Fruit fly (Drosophila melanogaster) whole organism, embryonic: ENCODE data around the gene Cog3.
A peak's percentile ranks its signal among the peaks of the same experiment; 100 is the strongest.

Source experiments
- ATbp ChIP-seq: fragments of 200-800 bp; sonication (Bioruptor generic); optimal IDR thresholded peaks from 2 replicates; lab custom pipeline; 2017; ENCODE audit warnings: missing biosample characterization, mild to moderate bottlenecking, missing genetic modification characterization, missing genetic modification reagents
- BtbVII ChIP-seq: fragments of 200-800 bp; sonication (Bioruptor generic); optimal IDR thresholded peaks from 3 replicates; lab custom pipeline; 2017; ENCODE audit warnings: missing biosample characterization, mild to moderate bottlenecking, missing genetic modification characterization
- CG10267 ChIP-seq: fragments of 200-800 bp; sonication (Bioruptor generic); optimal IDR thresholded peaks from 2 replicates; lab custom pipeline; 2018; ENCODE audit warnings: missing biosample characterization, mild to moderate bottlenecking, missing genetic modification characterization, moderate library complexity
- CG11398 ChIP-seq: fragments of 200-800 bp; sonication (Bioruptor generic); optimal IDR thresholded peaks from 2 replicates; lab custom pipeline; 2016; ENCODE audit warnings: missing biosample characterization, missing genetic modification characterization
- CG11695 ChIP-seq: fragments of 200-800 bp; sonication (Bioruptor generic); IDR thresholded peaks from 3 replicates; pipeline ENCODE4 v1.3.6; 2022; ENCODE audit warnings: missing biosample characterization, missing genetic modification characterization
- CG12299 ChIP-seq: fragments of 200-800 bp; sonication (Bioruptor generic); optimal IDR thresholded peaks from 2 replicates; lab custom pipeline; 2018; ENCODE audit warnings: missing biosample characterization, mild to moderate bottlenecking, missing genetic modification characterization
- CG12942 ChIP-seq: fragments of 200-800 bp; sonication (Bioruptor generic); optimal IDR thresholded peaks from 3 replicates; lab custom pipeline; 2016; ENCODE audit warnings: missing biosample characterization, missing genetic modification characterization
- CG13424 ChIP-seq: fragments of 200-800 bp; sonication (Bioruptor generic); optimal IDR thresholded peaks from 2 replicates; lab custom pipeline; 2019; ENCODE audit warnings: missing biosample characterization, mild to moderate bottlenecking, missing genetic modification characterization, moderate library complexity
- CG14441 ChIP-seq: fragments of 200-800 bp; sonication (Bioruptor generic); IDR thresholded peaks from 2 replicates; pipeline ENCODE4 v1.3.6; 2022; ENCODE audit warnings: missing biosample characterization, missing genetic modification characterization
- CG17186 ChIP-seq: fragments of 200-800 bp; sonication (Bioruptor generic); optimal IDR thresholded peaks from 3 replicates; lab custom pipeline; 2017; ENCODE audit warnings: missing biosample characterization, missing genetic modification reagents, missing genetic modification characterization
- CG17568 ChIP-seq: fragments of 200-800 bp; sonication (Bioruptor generic); optimal IDR thresholded peaks from 2 replicates; lab custom pipeline; 2018; ENCODE audit warnings: missing biosample characterization, mild to moderate bottlenecking, missing genetic modification characterization, moderate library complexity
- CG17829 ChIP-seq: fragments of 200-800 bp; optimal IDR thresholded peaks from 2 replicates; lab custom pipeline; 2019; ENCODE audit warnings: missing biosample characterization, mild to moderate bottlenecking, missing genetic modification characterization, moderate library complexity
- CG18011 ChIP-seq: fragments of 200-800 bp; sonication (Bioruptor generic); optimal IDR thresholded peaks from 2 replicates; lab custom pipeline; 2017; ENCODE audit warnings: missing biosample characterization, missing genetic modification characterization, mild to moderate bottlenecking, moderate library complexity, missing genotype
- CG30431 ChIP-seq: fragments of 200-800 bp; sonication (Bioruptor generic); optimal IDR thresholded peaks from 2 replicates; lab custom pipeline; 2017; ENCODE audit warnings: missing biosample characterization, missing genetic modification characterization
- CG31441 ChIP-seq: fragments of 200-800 bp; sonication (Bioruptor generic); IDR thresholded peaks from 2 replicates; pipeline ENCODE4 v1.3.6; 2022; ENCODE audit warnings: missing biosample characterization, missing genetic modification characterization
- CG4282 ChIP-seq: fragments of 200-800 bp; sonication (Bioruptor generic); optimal IDR thresholded peaks from 2 replicates; lab custom pipeline; 2016; ENCODE audit warnings: missing biosample characterization, missing genetic modification characterization
- CG5953 ChIP-seq: fragments of 200-800 bp; sonication (Bioruptor generic); IDR thresholded peaks from 2 replicates; pipeline ENCODE4 v1.3.6; 2022; ENCODE audit warnings: missing biosample characterization, missing genetic modification characterization
- CG7372 ChIP-seq: fragments of 200-800 bp; sonication (Bioruptor generic); IDR thresholded peaks from 2 replicates; pipeline ENCODE4 v1.3.6; 2022; ENCODE audit warnings: missing biosample characterization, missing genetic modification characterization
- CG8478 ChIP-seq: fragments of >200 bp; optimal IDR thresholded peaks from 2 replicates; lab custom pipeline; 2018
- Camta ChIP-seq: fragments of 200-800 bp; sonication (Bioruptor generic); optimal IDR thresholded peaks from 2 replicates; lab custom pipeline; 2016; ENCODE audit warnings: missing biosample characterization, missing genetic modification characterization
- CkIIα-i1 ChIP-seq: fragments of 200-800 bp; sonication (Bioruptor generic); IDR thresholded peaks from 2 replicates; pipeline ENCODE4 v1.3.6; 2022; ENCODE audit warnings: missing biosample characterization, missing genetic modification characterization
- D ChIP-seq, 2 experiments: fragments of 200-800 bp in 1 of 2; fragments of >200 bp in 1 of 2; sonication (Bioruptor generic) in 1 of 2; optimal IDR thresholded peaks; 2 replicates in 1 of 2; 3 replicates in 1 of 2; lab custom pipeline; 2017; ENCODE audit warnings: mild to moderate bottlenecking in 1 of 2, missing biosample characterization in 1 of 2, missing genetic modification characterization in 1 of 2, missing genetic modification reagents in 1 of 2
- Dfd ChIP-seq, 2 experiments: fragments of >200 bp; optimal IDR thresholded peaks; 2 replicates each; lab custom pipeline; 2017; ENCODE audit warnings: missing biosample characterization in 2 of 2, missing genetic modification characterization in 2 of 2
- Ets97D ChIP-seq: fragments of 200-800 bp; sonication (Bioruptor generic); optimal IDR thresholded peaks from 3 replicates; lab custom pipeline; 2016; ENCODE audit warnings: missing biosample characterization, missing genetic modification characterization
- H2.0 ChIP-seq: fragments of 200-800 bp; sonication (Bioruptor generic); IDR thresholded peaks from 2 replicates; pipeline ENCODE4 v1.3.6; 2022; ENCODE audit warnings: missing biosample characterization, missing genetic modification characterization
- Hr39 ChIP-seq: fragments of >200 bp; optimal IDR thresholded peaks from 2 replicates; lab custom pipeline; 2017
- Mes4 ChIP-seq: fragments of 200-800 bp; sonication (Bioruptor generic); optimal IDR thresholded peaks from 2 replicates; lab custom pipeline; 2016; ENCODE audit warnings: missing biosample characterization, missing genetic modification characterization
- Mrtf ChIP-seq: fragments of 200-800 bp; sonication (Bioruptor generic); IDR thresholded peaks from 3 replicates; pipeline ENCODE4 v1.3.6; 2022; ENCODE audit warnings: missing biosample characterization, missing genetic modification characterization
- Ravus ChIP-seq: fragments of 200-800 bp; sonication (Bioruptor generic); IDR thresholded peaks from 2 replicates; pipeline ENCODE4 v1.3.6; 2022; ENCODE audit warnings: missing biosample characterization, missing genetic modification characterization
- Sry-δ ChIP-seq: fragments of 200-800 bp; sonication (Bioruptor generic); optimal IDR thresholded peaks from 2 replicates; lab custom pipeline; 2016; ENCODE audit warnings: missing biosample characterization, missing genetic modification characterization
- Usf ChIP-seq: fragments of 200-800 bp; sonication (Bioruptor generic); optimal IDR thresholded peaks from 2 replicates; lab custom pipeline; 2017; ENCODE audit warnings: missing genotype, missing biosample characterization, missing genetic modification characterization
- bab2 ChIP-seq: fragments of 200-800 bp; sonication (Bioruptor generic); optimal IDR thresholded peaks from 2 replicates; lab custom pipeline; 2016; ENCODE audit warnings: missing biosample characterization, missing genetic modification characterization
- cad ChIP-seq: fragments of >200 bp; optimal IDR thresholded peaks from 2 replicates; lab custom pipeline; 2017; ENCODE audit warnings: missing biosample characterization, missing genetic modification characterization
- dmrt99B ChIP-seq: fragments of 200-800 bp; sonication (Bioruptor generic); optimal IDR thresholded peaks from 2 replicates; lab custom pipeline; 2018; ENCODE audit warnings: missing biosample characterization, mild to moderate bottlenecking, missing genetic modification characterization, moderate library complexity
- exex ChIP-seq: fragments of 200-800 bp; sonication (Bioruptor generic); optimal IDR thresholded peaks from 4 replicates; lab custom pipeline; 2018; ENCODE audit warnings: missing biosample characterization, mild to moderate bottlenecking, missing genetic modification characterization, moderate library complexity
- fru ChIP-seq: fragments of >200 bp; optimal IDR thresholded peaks from 2 replicates; lab custom pipeline; 2017
- gt ChIP-seq: fragments of 200-800 bp; sonication (Bioruptor generic); IDR thresholded peaks from 2 replicates; pipeline ENCODE4 v1.3.6; 2022; ENCODE audit warnings: missing biosample characterization, missing genetic modification characterization
- nom ChIP-seq: fragments of 200-800 bp; sonication (Bioruptor generic); optimal IDR thresholded peaks from 2 replicates; lab custom pipeline; 2017; ENCODE audit warnings: missing biosample characterization, missing genetic modification characterization, mild to moderate bottlenecking, moderate library complexity, missing genetic modification reagents
- pan ChIP-seq, 4 experiments: fragments of >200 bp in 3 of 4; fragments of 200-800 bp in 1 of 4; sonication (Bioruptor generic) in 1 of 4; optimal IDR thresholded peaks in 3 of 4; IDR thresholded peaks in 1 of 4; 2 replicates each; pipeline versions ENCODE4 v1.3.6 to Lab custom; 2017 to 2022; ENCODE audit warnings: missing biosample characterization in 2 of 4, missing genetic modification characterization in 2 of 4, mixed read lengths in 1 of 4
- prd ChIP-seq, 3 experiments: fragments of >200 bp in 2 of 3; fragments of 200-800 bp in 1 of 3; sonication (Bioruptor generic) in 1 of 3; optimal IDR thresholded peaks in 2 of 3; IDR thresholded peaks in 1 of 3; 2 replicates in 2 of 3; 3 replicates in 1 of 3; pipeline versions ENCODE4 v1.3.6 to Lab custom; 2017 to 2022; ENCODE audit warnings: missing biosample characterization in 1 of 3, missing genetic modification characterization in 1 of 3
- psq ChIP-seq: fragments of 200-800 bp; sonication (Bioruptor generic); optimal IDR thresholded peaks from 2 replicates; lab custom pipeline; 2017; ENCODE audit warnings: missing biosample characterization, missing genetic modification characterization
- sd ChIP-seq: fragments of 200-800 bp; sonication (Bioruptor generic); optimal IDR thresholded peaks from 3 replicates; lab custom pipeline; 2018; ENCODE audit warnings: missing biosample characterization, mild to moderate bottlenecking, missing genetic modification characterization, moderate library complexity
- sens-2 ChIP-seq: fragments of 200-800 bp; sonication (Bioruptor generic); IDR thresholded peaks from 2 replicates; pipeline ENCODE4 v1.3.6; 2022; ENCODE audit warnings: missing biosample characterization, missing genetic modification characterization
- tin ChIP-seq: fragments of 200-800 bp; sonication (Bioruptor generic); optimal IDR thresholded peaks from 3 replicates; lab custom pipeline; 2016; ENCODE audit warnings: missing biosample characterization, missing genetic modification characterization
- toy ChIP-seq: fragments of 200-800 bp; sonication (Bioruptor generic); IDR thresholded peaks from 2 replicates; pipeline ENCODE4 v1.3.6; 2022; ENCODE audit warnings: missing biosample characterization, missing genetic modification characterization
- trem ChIP-seq: fragments of 200-800 bp; optimal IDR thresholded peaks from 3 replicates; lab custom pipeline; 2019; ENCODE audit warnings: missing biosample characterization, mild to moderate bottlenecking, missing genetic modification characterization, moderate library complexity
- unpg ChIP-seq: fragments of 200-800 bp; sonication (Bioruptor generic); optimal IDR thresholded peaks from 3 replicates; lab custom pipeline; 2018; ENCODE audit warnings: missing biosample characterization, mild to moderate bottlenecking, missing genetic modification characterization, moderate library complexity
- zen ChIP-seq: fragments of 200-800 bp; sonication (Bioruptor generic); optimal IDR thresholded peaks from 3 replicates; lab custom pipeline; 2018; ENCODE audit warnings: missing biosample characterization, mild to moderate bottlenecking, missing genetic modification characterization, moderate library complexity

The Cog3 gene

DNA sequence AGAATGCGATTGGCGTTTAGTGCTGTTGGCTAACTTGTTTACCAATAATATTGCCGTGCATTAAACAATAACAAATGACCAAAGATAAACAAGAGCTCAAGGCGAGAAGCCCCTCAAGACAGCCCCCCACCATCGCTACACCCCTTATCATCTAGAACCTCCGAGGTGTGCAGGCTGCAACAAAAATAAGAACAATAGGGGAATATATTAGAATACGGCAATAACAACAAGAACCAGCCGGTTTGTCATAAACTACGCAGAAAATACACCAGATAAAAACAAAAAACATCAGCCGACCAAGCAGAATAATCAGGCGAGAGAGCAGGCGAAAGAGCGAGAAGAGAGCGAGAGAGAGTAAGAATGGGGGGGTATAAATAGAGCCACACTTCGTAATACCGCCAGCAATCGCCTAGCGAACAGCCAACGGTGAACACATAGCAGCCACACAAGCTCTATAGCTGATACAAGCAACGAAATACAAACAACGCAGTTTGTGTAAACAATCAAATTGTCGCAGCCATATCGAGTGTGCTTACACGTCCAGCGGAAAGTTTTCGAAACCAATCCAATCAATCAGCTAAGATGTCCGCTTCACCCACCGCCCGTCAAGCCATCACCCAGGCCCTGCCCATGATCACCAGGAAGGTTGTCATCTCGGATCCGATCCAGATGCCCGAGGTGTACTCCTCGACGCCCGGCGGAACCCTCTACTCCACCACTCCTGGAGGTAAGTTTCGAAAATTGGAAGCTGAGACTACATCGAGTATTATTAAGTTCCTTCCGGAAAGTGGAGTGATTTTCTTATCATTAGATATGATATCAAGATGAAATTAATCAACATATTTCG is 21.4 kb upstream of the Cog3 start, which contains the start of gene Thor (continued):
- TF ChIP-seq unpg (peak; percentile 55), Camta (peak; percentile 66), CG5953 (GFP tag; lab: Robert Waterston, UW) (peak; percentile 86), ATbp (GFP tag; lab: Kevin White, UChicago) (peak; percentile 74), pan (optimal IDR thresholded peaks at IDR 0.05; lab: Kevin White, UChicago) (no peak), pan (GFP tag; optimal IDR thresholded peaks at IDR 0.05 in 1 of 2, IDR thresholded peaks at IDR 0.05 in 1 of 2) (peak in 1 of 2 experiments; percentile 57), CG17186 (GFP tag; lab: Kevin White, UChicago) (no peak), gt (GFP tag; lab: Robert Waterston, UW) (no peak; the same call in 1 of the 2 replicates), psq (peak; percentile 41), CG14441 (GFP tag; lab: Robert Waterston, UW) (peak; percentile 40; the same call in 1 of the 2 replicates), CG17829 (peak; percentile 61), CG30431 (GFP tag; lab: Kevin White, UChicago) (no peak), sd (tag; lab: Kevin White, UChicago) (peak; percentile 72), nom (peak; percentile 68), Sry-δ (peak; percentile 11), CG12942 (GFP tag; lab: Kevin White, UChicago) (no peak), dmrt99B (peak; percentile 42), Mes4 (peak; percentile 52), bab2 (GFP tag; lab: Kevin White, UChicago) (peak; percentile 11), CkIIα-i1 (GFP tag; lab: Robert Waterston, UW) (peak; percentile 2; the same call in 1 of the 2 replicates), sens-2 (GFP tag; lab: Robert Waterston, UW) (0 out of 2 replicates have a peak, but pooled peaks have one; percentile 63), CG11695 (GFP tag; lab: Robert Waterston, UW) (peak; percentile 57; the same call in 1 of the 3 replicates), cad (GFP tag; lab: Kevin White, UChicago) (no peak), CG4282 (peak; percentile 54), prd (optimal IDR thresholded peaks at IDR 0.05; lab: Kevin White, UChicago) (no peak), prd (GFP tag; IDR thresholded peaks at IDR 0.05; lab: Robert Waterston, UW) (peak; percentile 34; the same call in 2 of the 3 replicates), D (optimal IDR thresholded peaks at IDR 0.05; lab: Kevin White, UChicago) (peak; percentile 57), D (GFP tag; optimal IDR thresholded peaks at IDR 0.05; lab: Kevin White, UChicago) (peak; percentile 3), CG17568 (peak; percentile 71), CG8478 (lab: Kevin White, UChicago) (no peak), CG10267 (tag; lab: Kevin White, UChicago) (peak; percentile 28), Usf (GFP tag; lab: Kevin White, UChicago) (no peak)

dm6 chr2L:3477057-3477755 is 20.3 kb upstream of the Cog3 start:
- TF ChIP-seq exex (tag; lab: Kevin White, UChicago) (no peak), CG18011 (GFP tag; lab: Kevin White, UChicago) (no peak), Mrtf (peak; percentile 37; the same call in 1 of the 3 replicates), Hr39 (lab: Kevin White, UChicago) (no peak), Dfd (GFP tag; optimal IDR thresholded peaks at IDR 0.05; lab: Kevin White, UChicago) (no peak), trem (no peak), Ets97D (GFP tag; lab: Kevin White, UChicago) (no peak), zen (tag; lab: Kevin White, UChicago) (no peak), tin (peak; percentile 33), H2.0 (peak; percentile 14; the same call in 1 of the 2 replicates), BtbVII (GFP tag; lab: Kevin White, UChicago) (no peak), CG11398 (GFP tag; lab: Kevin White, UChicago) (no peak), fru (no peak), CG13424 (tag; lab: Kevin White, UChicago) (peak; percentile 48), CG17568 (no peak), toy (GFP tag; lab: Robert Waterston, UW) (no peak), CG7372 (no peak), CG12299 (tag; lab: Kevin White, UChicago) (no peak), Ravus (GFP tag; lab: Robert Waterston, UW) (no peak), CG31441 (GFP tag; lab: Robert Waterston, UW) (no peak)
